Worm (Caenorhabditis elegans) whole organism, L4 larva: ENCODE measurements around the gene cnt-2.

Experiments used
- F10B5.3 ChIP-seq: sonication (generic microtip); optimal IDR thresholded peaks from 2 replicates; lab custom pipeline; 2016; ENCODE audit warnings: mild to moderate bottlenecking, missing genetic modification characterization, missing compliant biosample characterization
- F26F4.8 ChIP-seq: fragments of 200-800 bp; sonication (Bioruptor generic); conservative IDR thresholded peaks from 2 replicates; pipeline ENCODE4 v1.3.6; 2022; ENCODE audit warnings: missing genetic modification characterization, missing compliant biosample characterization
- F49E8.2 ChIP-seq: sonication (generic microtip); optimal IDR thresholded peaks from 2 replicates; lab custom pipeline; 2016; ENCODE audit warnings: missing compliant biosample characterization, mild to moderate bottlenecking, missing genetic modification characterization, borderline replicate concordance
- Y75B8A.6 ChIP-seq: fragments of 200-800 bp; sonication (Bioruptor generic); IDR thresholded peaks from 2 replicates; pipeline ENCODE4 v1.3.6; 2022; ENCODE audit warnings: missing genetic modification reagents, missing genetic modification characterization, missing compliant biosample characterization
- aha-1 ChIP-seq: fragments of 150-350 bp; peaks from one replicate; lab custom pipeline; 2014; ENCODE audit warnings: missing biosample characterization, missing genetic modification characterization
- aly-2 ChIP-seq: sonication (generic microtip); optimal IDR thresholded peaks from 2 replicates; lab custom pipeline; 2018; ENCODE audit warnings: missing biosample characterization, missing genetic modification characterization
- arid-1 ChIP-seq: fragments of 200-800 bp; sonication (Bioruptor generic); conservative IDR thresholded peaks from 2 replicates; pipeline ENCODE4 v1.3.6; 2022; ENCODE audit warnings: missing genetic modification reagents, missing genetic modification characterization, missing compliant biosample characterization
- ceh-44 ChIP-seq: fragments of 200-800 bp; sonication (Bioruptor generic); IDR thresholded peaks from 2 replicates; pipeline ENCODE4 v1.3.6; 2022; ENCODE audit warnings: missing genetic modification reagents, missing genetic modification characterization, missing compliant biosample characterization
- daf-12 ChIP-seq: fragments of 150-350 bp; optimal IDR thresholded peaks from 2 replicates; lab custom pipeline; 2014; ENCODE audit warnings: missing biosample characterization, missing genetic modification reagents, missing genetic modification characterization
- daf-16 ChIP-seq, 3 experiments: sonication (generic microtip); optimal IDR thresholded peaks; 2 replicates each; lab custom pipeline; 2016 to 2017; ENCODE audit warnings: missing genetic modification characterization in 3 of 3, missing genetic modification reagents in 3 of 3, mild to moderate bottlenecking in 2 of 3, missing compliant biosample characterization in 2 of 3, missing biosample characterization in 1 of 3, moderate library complexity in 1 of 3
- daf-19 ChIP-seq: fragments of 200-800 bp; sonication (Bioruptor generic); conservative IDR thresholded peaks from 2 replicates; pipeline ENCODE4 v1.3.6; 2022; ENCODE audit warnings: missing genetic modification characterization, missing compliant biosample characterization
- dmd-9 ChIP-seq: fragments of 200-800 bp; sonication (Bioruptor generic); IDR thresholded peaks from 2 replicates; pipeline ENCODE4 v1.3.6; 2022; ENCODE audit warnings: missing genetic modification reagents, missing genetic modification characterization, missing compliant biosample characterization
- egl-27 ChIP-seq: sonication (generic microtip); optimal IDR thresholded peaks from 3 replicates; lab custom pipeline; 2017; ENCODE audit warnings: missing biosample characterization, missing genetic modification reagents, missing genetic modification characterization
- fkh-10 ChIP-seq: fragments of 150-350 bp; optimal IDR thresholded peaks from 2 replicates; lab custom pipeline; 2014; ENCODE audit warnings: missing biosample characterization, missing genetic modification reagents, missing genetic modification characterization
- hlh-30 ChIP-seq: sonication (generic microtip); optimal IDR thresholded peaks from 2 replicates; lab custom pipeline; 2017; ENCODE audit warnings: antibody characterized with exemption, mild to moderate bottlenecking, missing genetic modification characterization, missing compliant biosample characterization; ENCODE audit not compliant: insufficient read depth
- hmg-1.1 ChIP-seq: fragments of 200-800 bp; sonication (Bioruptor generic); IDR thresholded peaks from 2 replicates; pipeline ENCODE4 v1.3.6; 2022; ENCODE audit warnings: missing genetic modification reagents, missing genetic modification characterization, missing compliant biosample characterization
- jun-1 ChIP-seq: fragments of 150-350 bp; optimal IDR thresholded peaks from 2 replicates; lab custom pipeline; 2014; ENCODE audit warnings: missing biosample characterization, missing genetic modification reagents, missing genetic modification characterization
- lin-1 ChIP-seq: fragments of 200-800 bp; sonication (Bioruptor generic); IDR thresholded peaks from 2 replicates; pipeline ENCODE4 v1.3.6; 2022; ENCODE audit warnings: missing genetic modification reagents, missing genetic modification characterization, missing compliant biosample characterization
- lin-13 ChIP-seq: fragments of 150-350 bp; optimal IDR thresholded peaks from 2 replicates; lab custom pipeline; 2014; ENCODE audit warnings: missing biosample characterization, missing genetic modification reagents, missing genetic modification characterization
- lin-15B ChIP-seq: fragments of 150-350 bp; sonication (generic microtip); optimal IDR thresholded peaks from 3 replicates; lab custom pipeline; 2014; ENCODE audit warnings: missing biosample characterization, missing genetic modification characterization
- lin-38 ChIP-seq: fragments of 200-800 bp; sonication (Bioruptor generic); IDR thresholded peaks from 2 replicates; pipeline ENCODE4 v1.3.6; 2022; ENCODE audit warnings: missing genetic modification reagents, missing genetic modification characterization, missing compliant biosample characterization
- lin-39 ChIP-seq: fragments of 150-350 bp; optimal IDR thresholded peaks from 2 replicates; lab custom pipeline; 2014; ENCODE audit warnings: missing biosample characterization, missing genetic modification reagents, missing genetic modification characterization
- lir-3 ChIP-seq: sonication (generic microtip); optimal IDR thresholded peaks from 2 replicates; lab custom pipeline; 2016; ENCODE audit warnings: mild to moderate bottlenecking, missing genetic modification characterization, missing compliant biosample characterization
- mdl-1 ChIP-seq, 2 experiments: fragments of 150-350 bp in 1 of 2; sonication (generic microtip) in 1 of 2; optimal IDR thresholded peaks; 2 replicates each; lab custom pipeline; 2014 to 2017; ENCODE audit warnings: missing biosample characterization in 2 of 2, missing genetic modification characterization in 2 of 2
- mdt-29 ChIP-seq: fragments of 200-800 bp; sonication (Bioruptor generic); IDR thresholded peaks from 2 replicates; pipeline ENCODE4 v1.3.6; 2022; ENCODE audit warnings: missing genetic modification reagents, missing genetic modification characterization, missing compliant biosample characterization
- mxl-2 ChIP-seq: fragments of 200-800 bp; sonication (Bioruptor generic); conservative IDR thresholded peaks from 2 replicates; pipeline ENCODE4 v1.3.6; 2022; ENCODE audit warnings: missing genetic modification reagents, missing genetic modification characterization, missing compliant biosample characterization
- mxl-3 ChIP-seq: fragments of 200-800 bp; sonication (Bioruptor generic); optimal IDR thresholded peaks from 2 replicates; lab custom pipeline; 2018; ENCODE audit warnings: mild to moderate bottlenecking, missing genetic modification characterization, missing compliant biosample characterization
- nhr-102 ChIP-seq: sonication (generic microtip); optimal IDR thresholded peaks from 2 replicates; lab custom pipeline; 2016; ENCODE audit warnings: mild to moderate bottlenecking, missing genetic modification characterization, moderate library complexity, missing compliant biosample characterization
- nhr-25 ChIP-seq: sonication (generic microtip); optimal IDR thresholded peaks from 2 replicates; lab custom pipeline; 2017; ENCODE audit warnings: missing genetic modification characterization, mild to moderate bottlenecking, missing compliant biosample characterization, antibody characterized with exemption, moderate library complexity, borderline replicate concordance; ENCODE audit not compliant: insufficient read depth
- nhr-28 ChIP-seq: fragments of 150-350 bp; optimal IDR thresholded peaks from 2 replicates; lab custom pipeline; 2014; ENCODE audit warnings: missing biosample characterization, missing genetic modification characterization
- nhr-76 ChIP-seq: fragments of 150-350 bp; optimal IDR thresholded peaks from 2 replicates; lab custom pipeline; 2014; ENCODE audit warnings: missing biosample characterization, missing genetic modification characterization
- pqm-1 ChIP-seq: sonication (generic microtip); optimal IDR thresholded peaks from 2 replicates; lab custom pipeline; 2017; ENCODE audit warnings: missing biosample characterization, missing genetic modification characterization
- snpc-1.2 ChIP-seq: fragments of 200-800 bp; sonication (Bioruptor generic); IDR thresholded peaks from 2 replicates; pipeline ENCODE4 v1.3.6; 2022; ENCODE audit warnings: missing genetic modification reagents, missing genetic modification characterization, missing compliant biosample characterization
- spr-1 ChIP-seq: sonication (generic microtip); optimal IDR thresholded peaks from 2 replicates; lab custom pipeline; 2016; ENCODE audit warnings: mild to moderate bottlenecking, missing genetic modification characterization, missing compliant biosample characterization
- unc-62 ChIP-seq, 3 experiments: fragments of 150-350 bp in 1 of 3; sonication (generic microtip); optimal IDR thresholded peaks in 2 of 3; peaks in 1 of 3; 1 replicate in 1 of 3; 2 replicates in 2 of 3; lab custom pipeline; 2014 to 2017; ENCODE audit warnings: missing biosample characterization in 3 of 3, missing genetic modification characterization in 3 of 3, missing genetic modification reagents in 3 of 3, missing genotype in 1 of 3
- zag-1 ChIP-seq: fragments of 150-350 bp; optimal IDR thresholded peaks from 2 replicates; lab custom pipeline; 2014; ENCODE audit warnings: missing biosample characterization, missing genetic modification characterization
- zip-2 ChIP-seq: fragments of 150-350 bp; optimal IDR thresholded peaks from 2 replicates; lab custom pipeline; 2014; ENCODE audit warnings: missing biosample characterization, missing genetic modification characterization
- ztf-7 ChIP-seq: fragments of 150-350 bp; optimal IDR thresholded peaks from 2 replicates; lab custom pipeline; 2014; ENCODE audit warnings: missing biosample characterization, missing genetic modification characterization

The cnt-2 gene

ce11 chrIII:10658394-10658793, 3.6 kb downstream of the cnt-2 start:
- TF ChIP-seq mxl-2 (GFP tag; lab: Robert Waterston, UW) (no peak), fkh-10 (GFP tag; lab: Kevin White, UChicago) (no peak), aha-1 (peak; percentile 64), lin-13 (GFP tag; lab: Kevin White, UChicago) (no peak)

ce11 chrIII:10661292-10661691, 6.5 kb downstream of the cnt-2 start:
- peak; percentile 83 for TF ChIP-seq aha-1
- TF ChIP-seq unc-62 (GFP tag; optimal IDR thresholded peaks at IDR 0.05 in 1 of 2; lab: Kevin White, UChicago) = peak in 1 of 2 experiments; percentile 66
- TF ChIP-seq unc-62 (tag; optimal IDR thresholded peaks at IDR 0.05; lab: Kevin White, UChicago) = no peak
- TF ChIP-seq hlh-30 = peak; percentile 26
- no peak for TF ChIP-seq lir-3 (tag; lab: Kevin White, UChicago)
- peak; percentile 28 for TF ChIP-seq mxl-3 (GFP tag; lab: Kevin White, UChicago)
- TF ChIP-seq nhr-28 = peak; percentile 44
- TF ChIP-seq mdl-1 (tag; optimal IDR thresholded peaks at IDR 0.05; lab: Kevin White, UChicago) = peak in 1 of 2 experiments; percentile 43
- TF ChIP-seq nhr-25 = peak; percentile 41
- no peak for TF ChIP-seq pqm-1 (tag; lab: Kevin White, UChicago)
- TF ChIP-seq, all 104 proteins: peak for 7

- no peak for TF ChIP-seq F26F4.8
- no peak for TF ChIP-seq arid-1 (GFP tag; lab: Robert Waterston, UW)
- TF ChIP-seq hmg-1.1 (GFP tag; lab: Robert Waterston, UW) = 0 out of 2 replicates have a peak, but pooled peaks have one; percentile 8
- TF ChIP-seq snpc-1.2 = 0 out of 2 replicates have a peak, but pooled peaks have one; percentile 28
- TF ChIP-seq unc-62 (GFP tag; optimal IDR thresholded peaks at IDR 0.05 in 1 of 2; lab: Kevin White, UChicago) = peak in 1 of 2 experiments; percentile 26
- no peak for TF ChIP-seq unc-62 (tag; optimal IDR thresholded peaks at IDR 0.05; lab: Kevin White, UChicago)
- TF ChIP-seq, all 104 proteins: peak for 3
Observed at ce11 chrIII:10666640-10667039, 11.8 kb downstream of the cnt-2 start.

- TF ChIP-seq hmg-1.1 (GFP tag; lab: Robert Waterston, UW) = no peak
- TF ChIP-seq aha-1 = peak; percentile 24
- TF ChIP-seq hlh-30 = peak; percentile 5
- TF ChIP-seq mdt-29 (GFP tag; lab: Robert Waterston, UW) = no peak
- no peak for TF ChIP-seq lin-38
- TF ChIP-seq F10B5.3 (tag; lab: Kevin White, UChicago) = no peak
- TF ChIP-seq lin-15B (tag; lab: Kevin White, UChicago) = no peak
- peak in 1 of 2 experiments; percentile 40 for TF ChIP-seq unc-62 (GFP tag; optimal IDR thresholded peaks at IDR 0.05 in 1 of 2; lab: Kevin White, UChicago)
- TF ChIP-seq unc-62 (tag; optimal IDR thresholded peaks at IDR 0.05; lab: Kevin White, UChicago) = no peak
- TF ChIP-seq Y75B8A.6 (GFP tag; lab: Robert Waterston, UW) = no peak
- TF ChIP-seq zip-2 (tag; lab: Kevin White, UChicago) = no peak
- no peak for TF ChIP-seq lin-39 (tag; lab: Kevin White, UChicago)
- no peak for TF ChIP-seq nhr-102 (tag; lab: Kevin White, UChicago)
- TF ChIP-seq, all 104 proteins: peak for 3
Observed at ce11 chrIII:10671894-10672293, 17.1 kb downstream of the cnt-2 start.

- no peak for TF ChIP-seq egl-27 (tag; lab: Kevin White, UChicago)
- TF ChIP-seq nhr-76 (tag; lab: Kevin White, UChicago) = no peak
- no peak for TF ChIP-seq jun-1 (tag; lab: Kevin White, UChicago)
- no peak for TF ChIP-seq lin-13 (GFP tag; lab: Kevin White, UChicago)
- TF ChIP-seq lin-1 = no peak
- no peak for TF ChIP-seq aly-2
- no peak for TF ChIP-seq daf-19 (GFP tag; lab: Robert Waterston, UW)
- TF ChIP-seq nhr-25 = no peak
- TF ChIP-seq F49E8.2 (tag; lab: Kevin White, UChicago) = no peak
- no peak for TF ChIP-seq ztf-7 (tag; lab: Kevin White, UChicago)
- no peak for TF ChIP-seq nhr-28
- no peak for TF ChIP-seq ceh-44 (GFP tag; lab: Robert Waterston, UW)
- TF ChIP-seq nhr-102 (tag; lab: Kevin White, UChicago) = no peak
- no peak for TF ChIP-seq daf-12
- no peak for TF ChIP-seq zip-2 (tag; lab: Kevin White, UChicago)
- TF ChIP-seq dmd-9 = no peak
- no peak for TF ChIP-seq spr-1 (tag; lab: Kevin White, UChicago)
- TF ChIP-seq daf-16 (GFP tag; optimal IDR thresholded peaks at IDR 0.05; lab: Kevin White, UChicago) = no peak
- TF ChIP-seq daf-16 (tag; optimal IDR thresholded peaks at IDR 0.05; lab: Kevin White, UChicago) = no peak
- no peak for TF ChIP-seq unc-62 (GFP tag; optimal IDR thresholded peaks at IDR 0.05 in 1 of 2; lab: Kevin White, UChicago)
- TF ChIP-seq unc-62 (tag; optimal IDR thresholded peaks at IDR 0.05; lab: Kevin White, UChicago) = no peak
- TF ChIP-seq zag-1 (tag; lab: Kevin White, UChicago) = no peak
Observed at ce11 chrIII:10678971-10679370, 24.2 kb downstream of the cnt-2 start, which contains the start of gene Y39A1A.16. Gene Y39A1A.16, plus strand, starts transcription at chrIII:10679271.
